Fruit fly (Drosophila melanogaster) whole organism, adult: ENCODE measurements around the gene STUB1.

Source experiments
- CG11617 ChIP-seq: fragments of 200-800 bp; sonication (Bioruptor generic); optimal IDR thresholded peaks from 2 replicates; lab custom pipeline; 2017; ENCODE audit warnings: mild to moderate bottlenecking, missing biosample characterization, missing genetic modification reagents, missing genetic modification characterization
- CG12768 ChIP-seq: fragments of 200-800 bp; sonication (Bioruptor generic); optimal IDR thresholded peaks from 2 replicates; lab custom pipeline; 2017; ENCODE audit warnings: missing biosample characterization, missing genetic modification characterization, mild to moderate bottlenecking, moderate library complexity, missing genetic modification reagents
- CG14711 ChIP-seq: fragments of 200-800 bp; sonication (Bioruptor generic); optimal IDR thresholded peaks from 2 replicates; lab custom pipeline; 2018; ENCODE audit warnings: missing biosample characterization, mild to moderate bottlenecking, missing genetic modification characterization, moderate library complexity
- CG33017 ChIP-seq: fragments of 200-800 bp; sonication (Bioruptor generic); optimal IDR thresholded peaks from 2 replicates; lab custom pipeline; 2018; ENCODE audit warnings: missing biosample characterization, mild to moderate bottlenecking, missing genetic modification characterization, moderate library complexity
- CG7045 ChIP-seq: fragments of 200-800 bp; sonication (Bioruptor generic); optimal IDR thresholded peaks from 2 replicates; lab custom pipeline; 2017; ENCODE audit warnings: missing biosample characterization, mild to moderate bottlenecking, missing genetic modification characterization
- CG7101 ChIP-seq: fragments of 200-800 bp; sonication (Bioruptor generic); optimal IDR thresholded peaks from 2 replicates; lab custom pipeline; 2018; ENCODE audit warnings: missing biosample characterization, mild to moderate bottlenecking, missing genetic modification characterization, moderate library complexity
- Clk ChIP-seq: fragments of 200-800 bp; sonication (Bioruptor generic); optimal IDR thresholded peaks from 2 replicates; lab custom pipeline; 2017; ENCODE audit warnings: missing biosample characterization, missing genetic modification characterization
- Hr96 ChIP-seq: fragments of 200-800 bp; sonication (Bioruptor generic); optimal IDR thresholded peaks from 2 replicates; lab custom pipeline; 2016; ENCODE audit warnings: missing biosample characterization, missing genetic modification characterization
- bab1 ChIP-seq: fragments of 200-800 bp; sonication (Bioruptor generic); optimal IDR thresholded peaks from 3 replicates; lab custom pipeline; 2019; ENCODE audit warnings: missing biosample characterization, mild to moderate bottlenecking, missing genetic modification characterization, moderate library complexity
- cic ChIP-seq: fragments of 200-800 bp; sonication (Bioruptor generic); optimal IDR thresholded peaks from 2 replicates; lab custom pipeline; 2017; ENCODE audit warnings: missing biosample characterization, mild to moderate bottlenecking, missing genetic modification characterization, moderate library complexity
- cnc ChIP-seq, 2 experiments: fragments of >200 bp; optimal IDR thresholded peaks; 2 replicates each; lab custom pipeline; 2017
- pad ChIP-seq: fragments of 200-800 bp; sonication (Bioruptor generic); optimal IDR thresholded peaks from 3 replicates; lab custom pipeline; 2017; ENCODE audit warnings: missing biosample characterization, missing genetic modification characterization, mild to moderate bottlenecking, moderate library complexity, missing genetic modification reagents
- tj ChIP-seq: fragments of 200-800 bp; sonication (Bioruptor generic); optimal IDR thresholded peaks from 3 replicates; lab custom pipeline; 2017; ENCODE audit warnings: missing biosample characterization, mild to moderate bottlenecking, missing genetic modification characterization, moderate library complexity
- toe ChIP-seq: fragments of 200-800 bp; sonication (Bioruptor generic); optimal IDR thresholded peaks from 2 replicates; lab custom pipeline; 2016; ENCODE audit warnings: missing biosample characterization, missing genetic modification characterization

- TF ChIP-seq pad (GFP tag; lab: Kevin White, UChicago) (no peak), CG7045 (GFP tag; lab: Kevin White, UChicago) (no peak), cic (peak; percentile 59), Clk (GFP tag; lab: Kevin White, UChicago) (no peak), CG7101 (tag; lab: Kevin White, UChicago) (no peak), Hr96 (no peak), CG11617 (GFP tag; lab: Kevin White, UChicago) (no peak), cnc (optimal IDR thresholded peaks at IDR 0.05; lab: Kevin White, UChicago) (no peak), tj (GFP tag; lab: Kevin White, UChicago) (peak; percentile 84), bab1 (GFP tag; lab: Kevin White, UChicago) (no peak), toe (no peak), CG33017 (tag; lab: Kevin White, UChicago) (no peak), CG14711 (tag; lab: Kevin White, UChicago) (no peak), CG12768 (GFP tag; lab: Kevin White, UChicago) (no peak)
Measured at dm6 chr2L:10396877-10397587, 40.3 kb upstream of the STUB1 start.
